Fruit fly (Drosophila melanogaster) whole organism, embryonic: Measurements from ENCODE around the gene CG34183.

ENCODE experiments used
- CG10565 ChIP-seq: fragments of 200-800 bp; sonication (Bioruptor generic); optimal IDR thresholded peaks from 3 replicates; lab custom pipeline; 2016; ENCODE audit warnings: missing biosample characterization, mild to moderate bottlenecking, missing genetic modification characterization
- CG8944 ChIP-seq: fragments of 200-800 bp; sonication (Bioruptor generic); optimal IDR thresholded peaks from 3 replicates; lab custom pipeline; 2016; ENCODE audit warnings: missing biosample characterization, missing genetic modification characterization
- Chrac-16 ChIP-seq: fragments of 200-800 bp; sonication (Bioruptor generic); optimal IDR thresholded peaks from 3 replicates; lab custom pipeline; 2016; ENCODE audit warnings: missing biosample characterization, missing genetic modification characterization
- Lhr ChIP-seq: fragments of 200-800 bp; sonication (Bioruptor generic); optimal IDR thresholded peaks from 3 replicates; lab custom pipeline; 2017; ENCODE audit warnings: mild to moderate bottlenecking, missing biosample characterization, missing genetic modification reagents, missing genetic modification characterization
- Lpt ChIP-seq: fragments of >200 bp; optimal IDR thresholded peaks from 2 replicates; lab custom pipeline; 2018; ENCODE audit warnings: missing biosample characterization, missing genetic modification characterization
- MESR4 ChIP-seq: fragments of 200-800 bp; sonication (Bioruptor generic); optimal IDR thresholded peaks from 2 replicates; lab custom pipeline; 2018; ENCODE audit warnings: missing biosample characterization, mild to moderate bottlenecking, missing genetic modification characterization, moderate library complexity
- Optix ChIP-seq: fragments of 200-800 bp; sonication (Bioruptor generic); IDR thresholded peaks from 3 replicates; pipeline ENCODE4 v1.3.6; 2022; ENCODE audit warnings: missing biosample characterization, missing genetic modification characterization
- ac ChIP-seq: fragments of 200-800 bp; sonication (Bioruptor generic); optimal IDR thresholded peaks from 3 replicates; lab custom pipeline; 2017; ENCODE audit warnings: missing biosample characterization, mild to moderate bottlenecking, missing genetic modification characterization
- dati ChIP-seq: fragments of 200-800 bp; sonication (Bioruptor generic); IDR thresholded peaks from 2 replicates; pipeline ENCODE4 v1.3.6; 2022; ENCODE audit warnings: missing biosample characterization, missing genetic modification characterization
- h ChIP-seq: fragments of >200 bp; optimal IDR thresholded peaks from 2 replicates; lab custom pipeline; 2017
- lola ChIP-seq, 3 experiments: fragments of >200 bp in 2 of 3; fragments of 200-800 bp in 1 of 3; sonication (Bioruptor generic) in 1 of 3; optimal IDR thresholded peaks; 2 replicates each; lab custom pipeline; 2017 to 2019; ENCODE audit warnings: missing biosample characterization in 3 of 3, missing genetic modification characterization in 3 of 3, mild to moderate bottlenecking in 1 of 3, moderate library complexity in 1 of 3
- pros ChIP-seq: fragments of 200-800 bp; sonication (Bioruptor generic); optimal IDR thresholded peaks from 3 replicates; lab custom pipeline; 2019; ENCODE audit warnings: missing biosample characterization, mild to moderate bottlenecking, missing genetic modification characterization, moderate library complexity
- sisA ChIP-seq: fragments of 200-800 bp; sonication (Bioruptor generic); IDR thresholded peaks from 2 replicates; pipeline ENCODE4 v1.3.6; 2022; ENCODE audit warnings: missing biosample characterization, missing genetic modification characterization
- vvl ChIP-seq: fragments of 200-800 bp; sonication (Bioruptor generic); IDR thresholded peaks from 2 replicates; pipeline ENCODE4 v1.3.6; 2022; ENCODE audit warnings: missing biosample characterization, missing genetic modification characterization

DNA sequence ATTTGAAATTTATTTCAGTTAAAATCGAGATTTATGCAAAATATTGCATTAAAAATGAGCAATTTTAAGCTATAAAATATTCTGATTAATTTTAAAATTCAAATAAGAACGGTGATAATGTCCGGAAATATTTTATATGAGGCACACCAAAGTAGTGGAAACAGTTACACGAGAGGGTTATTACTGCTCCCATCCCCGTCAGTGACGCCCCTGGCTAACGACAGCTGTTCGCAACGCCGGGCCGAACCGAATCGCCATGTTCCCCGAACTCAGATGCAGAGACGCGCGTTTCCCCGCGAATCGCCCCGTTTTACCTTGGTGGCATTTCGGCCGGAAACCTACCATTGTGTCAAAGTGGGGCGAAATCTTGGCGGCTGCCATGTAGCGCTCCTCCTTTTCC is 21.2 kb upstream of the CG34183 start:
- TF ChIP-seq lola (GFP tag; optimal IDR thresholded peaks at IDR 0.05; lab: Kevin White, UChicago) (no peak), sisA (GFP tag; lab: Robert Waterston, UW) (peak; percentile 36; the same call in 1 of the 2 replicates), MESR4 (GFP tag; lab: Kevin White, UChicago) (no peak), pros (GFP tag; lab: Kevin White, UChicago) (no peak), Lhr (no peak), ac (no peak), Lpt (GFP tag; lab: Kevin White, UChicago) (no peak), CG10565 (no peak), dati (GFP tag; lab: Robert Waterston, UW) (no peak), Chrac-16 (GFP tag; lab: Kevin White, UChicago) (no peak), CG8944 (GFP tag; lab: Kevin White, UChicago) (no peak), vvl (GFP tag; lab: Robert Waterston, UW) (0 out of 2 replicates have a peak, but pooled peaks have one; percentile 40), h (lab: Kevin White, UChicago) (no peak), Optix (GFP tag; lab: Robert Waterston, UW) (peak; percentile 24; the same call in 1 of the 3 replicates)
